Worm (Caenorhabditis elegans): Measurements from ENCODE around the gene F45H10.5.

DNA sequence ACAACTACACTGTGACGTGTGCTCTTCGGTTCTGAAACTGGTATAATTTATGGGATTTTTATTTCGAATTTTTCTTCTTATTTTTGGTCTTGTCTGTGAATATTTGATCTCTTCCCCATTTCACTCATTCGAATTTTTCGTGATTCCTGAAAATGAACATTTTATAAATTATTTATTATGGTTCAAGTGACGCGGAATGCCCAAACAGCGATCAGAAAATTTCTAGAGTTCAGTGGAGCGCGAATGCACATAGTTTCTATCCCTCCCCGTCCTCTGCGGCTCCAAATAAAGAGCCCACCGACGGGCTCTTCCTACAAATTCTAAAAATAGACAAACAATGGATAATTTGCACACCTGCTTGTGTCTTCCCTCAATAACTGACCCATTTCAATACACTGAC, 2.0 kb downstream of the F45H10.5 start, which contains the start of gene F54F11.1:
- TF ChIP-seq W03F9.2 (tag; optimal IDR thresholded peaks at IDR 0.05) (no peak), dao-5 (tag; optimal IDR thresholded peaks at IDR 0.05) (no peak), him-1 (tag; optimal IDR thresholded peaks at IDR 0.05) (no peak)
